ENCODE assay signal across 2 fruit fly cellular contexts in the genomic region with DNA sequence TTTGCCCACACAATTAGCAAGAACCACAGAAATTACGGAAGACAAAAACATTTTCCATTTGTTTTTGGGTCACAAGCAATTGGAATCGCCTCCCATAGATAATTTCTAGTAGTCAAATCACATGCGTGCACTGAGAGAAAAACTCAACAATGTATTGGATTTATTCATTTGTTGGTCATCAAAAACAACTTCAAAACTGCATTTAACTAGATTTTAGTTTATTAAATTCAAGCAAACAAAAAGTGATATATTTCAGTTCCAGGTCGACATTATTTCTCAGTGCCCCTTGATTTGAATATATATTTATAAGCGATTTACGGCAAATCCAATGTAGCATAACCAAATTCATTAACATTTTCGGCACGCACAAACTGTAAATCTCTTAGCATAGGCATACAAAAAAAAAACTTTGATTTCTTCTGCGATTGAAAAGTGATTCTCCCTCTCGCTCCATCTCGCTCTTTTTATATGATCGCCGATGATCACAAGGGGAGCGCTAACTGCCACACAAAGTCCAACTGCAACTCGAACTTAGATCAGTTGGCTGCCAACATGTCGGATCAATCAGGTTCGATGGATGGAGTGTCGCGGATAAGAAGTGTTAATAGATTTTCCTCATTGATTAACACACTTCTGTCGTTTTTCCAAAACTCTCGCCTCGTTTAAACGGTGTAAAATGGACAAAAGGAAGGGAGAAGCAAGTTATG.
A peak's percentile ranks its signal among the peaks of the same experiment; 100 is the strongest.
TF ChIP-seq lines count a peak whose summit lies in the region.

No protein-coding gene starts in this region.

TF ChIP-seq in whole organism, embryonic, 481 proteins besides CTCF, POLR2A, EP300 and RAD21 (continued from another document and continues in another):
- TF ChIP-seq Dip3 (GFP tag; optimal IDR thresholded peaks at IDR 0.05; lab: Kevin White, UChicago) (peak; percentile 8), CrebB (tag; optimal IDR thresholded peaks at IDR 0.05; lab: Kevin White, UChicago) (no peak), en (GFP tag; optimal IDR thresholded peaks at IDR 0.05; lab: Kevin White, UChicago) (no peak), Elba2 (GFP tag; optimal IDR thresholded peaks at IDR 0.05; lab: Kevin White, UChicago) (no peak), ham (GFP tag; IDR thresholded peaks at IDR 0.05; lab: Robert Waterston, UW) (no peak), dysf (GFP tag; IDR thresholded peaks at IDR 0.05; lab: Robert Waterston, UW) (peak; percentile 74), danr (GFP tag; IDR thresholded peaks at IDR 0.05; lab: Robert Waterston, UW) (no peak), CG14050 (GFP tag; IDR thresholded peaks at IDR 0.05; lab: Robert Waterston, UW) (no peak), psq (GFP tag; optimal IDR thresholded peaks at IDR 0.05; lab: Kevin White, UChicago) (no peak), chinmo (GFP tag; IDR thresholded peaks at IDR 0.05; lab: Robert Waterston, UW; ENCODE audit: partially characterized antibody) (no peak), Aef1 (GFP tag; IDR thresholded peaks at IDR 0.05; lab: Robert Waterston, UW) (peak; percentile 63; the same call in 2 of the 3 replicates), Lhr (GFP tag; optimal IDR thresholded peaks at IDR 0.05; lab: Kevin White, UChicago) (no peak), sqz (GFP tag; optimal IDR thresholded peaks at IDR 0.05; lab: Kevin White, UChicago) (peak; percentile 61), run (tag; optimal IDR thresholded peaks at IDR 0.05; lab: Kevin White, UChicago) (peak; percentile 42), Doc2 (GFP tag; IDR thresholded peaks at IDR 0.05; lab: Robert Waterston, UW) (no peak), pros (GFP tag; optimal IDR thresholded peaks at IDR 0.05; lab: Kevin White, UChicago) (no peak), croc (GFP tag; conservative IDR thresholded peaks at IDR 0.05; lab: Robert Waterston, UW) (peak; percentile 24; the same call in 1 of the 3 replicates), CG6654 (GFP tag; optimal IDR thresholded peaks at IDR 0.05; lab: Kevin White, UChicago) (peak; percentile 13), gfzf (GFP tag; optimal IDR thresholded peaks at IDR 0.05; lab: Kevin White, UChicago) (no peak), btn (GFP tag; optimal IDR thresholded peaks at IDR 0.05; lab: Kevin White, UChicago) (no peak), sim (GFP tag; IDR thresholded peaks at IDR 0.05; lab: Robert Waterston, UW) (no peak), Vsx1 (GFP tag; optimal IDR thresholded peaks at IDR 0.05; lab: Kevin White, UChicago) (peak; percentile 1), so (GFP tag; IDR thresholded peaks at IDR 0.05; lab: Robert Waterston, UW) (peak; percentile 71; the same call in 2 of the 3 replicates), hbn (GFP tag; IDR thresholded peaks at IDR 0.05; lab: Robert Waterston, UW; ENCODE audit: partially characterized antibody) (no peak), CG6854 (GFP tag; optimal IDR thresholded peaks at IDR 0.05; lab: Kevin White, UChicago) (no peak), Deaf1 (tag; optimal IDR thresholded peaks at IDR 0.05; lab: Kevin White, UChicago) (no peak), CG17186 (GFP tag; optimal IDR thresholded peaks at IDR 0.05; lab: Kevin White, UChicago) (no peak), yki (optimal IDR thresholded peaks at IDR 0.05; lab: Kevin White, UChicago) (no peak), aop (GFP tag; IDR thresholded peaks at IDR 0.05; lab: Robert Waterston, UW) (no peak), CG8281 (tag; optimal IDR thresholded peaks at IDR 0.05; lab: Kevin White, UChicago) (peak; percentile 33), eve (GFP tag; optimal IDR thresholded peaks at IDR 0.05; lab: Kevin White, UChicago) (peak in 1 of 2 experiments; percentile 80), Side (GFP tag; optimal IDR thresholded peaks at IDR 0.05; lab: Kevin White, UChicago) (peak; percentile 19), CG17802 (tag; optimal IDR thresholded peaks at IDR 0.05; lab: Kevin White, UChicago) (peak; percentile 4), CG9817 (tag; optimal IDR thresholded peaks at IDR 0.05; lab: Kevin White, UChicago) (peak; percentile 48), CG10366 (GFP tag; IDR thresholded peaks at IDR 0.05; lab: Robert Waterston, UW) (peak; percentile 44), oc (tag; optimal IDR thresholded peaks at IDR 0.05; lab: Kevin White, UChicago) (peak; percentile 37), gsb (GFP tag; IDR thresholded peaks at IDR 0.05; lab: Robert Waterston, UW) (no peak), CG4404 (GFP tag; IDR thresholded peaks at IDR 0.05; lab: Robert Waterston, UW) (no peak), chn (GFP tag; optimal IDR thresholded peaks at IDR 0.05; lab: Kevin White, UChicago) (peak; percentile 53), CoRest (tag; optimal IDR thresholded peaks at IDR 0.05; lab: Kevin White, UChicago) (peak; percentile 72), wdn (GFP tag; IDR thresholded peaks at IDR 0.05; lab: Robert Waterston, UW) (peak; percentile 54; the same call in 1 of the 2 replicates), CG14860 (GFP tag; IDR thresholded peaks at IDR 0.05; lab: Robert Waterston, UW; ENCODE audit: partially characterized antibody) (no peak), CG10462 (GFP tag; optimal IDR thresholded peaks at IDR 0.05; lab: Kevin White, UChicago) (peak; percentile 24), bcd (GFP tag; optimal IDR thresholded peaks at IDR 0.05; lab: Kevin White, UChicago) (peak; percentile 49), CG7372 (GFP tag; IDR thresholded peaks at IDR 0.05; lab: Robert Waterston, UW) (no peak), CG2120 (GFP tag; optimal IDR thresholded peaks at IDR 0.05; lab: Kevin White, UChicago) (peak; percentile 72), CG1792 (GFP tag; optimal IDR thresholded peaks at IDR 0.05; lab: Kevin White, UChicago) (peak; percentile 22), bowl (GFP tag; IDR thresholded peaks at IDR 0.05; lab: Robert Waterston, UW) (no peak), Drgx (GFP tag; IDR thresholded peaks at IDR 0.05; lab: Robert Waterston, UW) (peak; percentile 29; the same call in 1 of the 2 replicates), cg (GFP tag; optimal IDR thresholded peaks at IDR 0.05; lab: Kevin White, UChicago) (no peak), CG2199 (GFP tag; IDR thresholded peaks at IDR 0.05; lab: Robert Waterston, UW) (0 out of 3 replicates have a peak, but pooled peaks have one; percentile 21), CG18599 (GFP tag; optimal IDR thresholded peaks at IDR 0.05; lab: Kevin White, UChicago) (peak; percentile 44), CG5245 (GFP tag; optimal IDR thresholded peaks at IDR 0.05; lab: Kevin White, UChicago) (peak; percentile 13), CG30431 (GFP tag; optimal IDR thresholded peaks at IDR 0.05; lab: Kevin White, UChicago) (no peak), usp (GFP tag; optimal IDR thresholded peaks at IDR 0.05; lab: Kevin White, UChicago) (no peak), Gsc (GFP tag; IDR thresholded peaks at IDR 0.05; lab: Robert Waterston, UW) (no peak), Jarid2 (GFP tag; optimal IDR thresholded peaks at IDR 0.05; lab: Kevin White, UChicago) (no peak), gro (GFP tag; optimal IDR thresholded peaks at IDR 0.05; lab: Kevin White, UChicago) (peak; percentile 40), CG10543 (GFP tag; optimal IDR thresholded peaks at IDR 0.05; lab: Kevin White, UChicago) (no peak), Sin3A (optimal IDR thresholded peaks at IDR 0.05; lab: Kevin White, UChicago) (no peak), CG16779 (GFP tag; IDR thresholded peaks at IDR 0.05; lab: Robert Waterston, UW) (no peak), E2f1 (GFP tag; IDR thresholded peaks at IDR 0.05; lab: Robert Waterston, UW) (peak; percentile 38)

TF ChIP-seq in whole organism, prepupa, 60 proteins besides CTCF, POLR2A, EP300 and RAD21 (continued from another document):
- TF ChIP-seq Sox102F (GFP tag; optimal IDR thresholded peaks at IDR 0.05; lab: Kevin White, UChicago) (no peak), CG3032 (tag; optimal IDR thresholded peaks at IDR 0.05; lab: Kevin White, UChicago) (peak; percentile 40), CG10631 (GFP tag; optimal IDR thresholded peaks at IDR 0.05; lab: Kevin White, UChicago) (peak; percentile 29), cyc (GFP tag; optimal IDR thresholded peaks at IDR 0.05; lab: Kevin White, UChicago) (no peak), Smox (GFP tag; optimal IDR thresholded peaks at IDR 0.05; lab: Kevin White, UChicago) (no peak), CG8319 (GFP tag; optimal IDR thresholded peaks at IDR 0.05; lab: Kevin White, UChicago) (no peak), fd85E (GFP tag; optimal IDR thresholded peaks at IDR 0.05; lab: Kevin White, UChicago) (no peak), fd59A (GFP tag; optimal IDR thresholded peaks at IDR 0.05; lab: Kevin White, UChicago) (no peak), CG6808 (GFP tag; optimal IDR thresholded peaks at IDR 0.05; lab: Kevin White, UChicago) (no peak), topi (GFP tag; optimal IDR thresholded peaks at IDR 0.05; lab: Kevin White, UChicago) (peak; percentile 3), Eip78C (GFP tag; lab: Kevin White, UChicago) (peak; percentile 83), CG1621 (tag; optimal IDR thresholded peaks at IDR 0.05; lab: Kevin White, UChicago) (peak; percentile 1), Gug (GFP tag; IDR thresholded peaks at IDR 0.05; lab: Robert Waterston, UW) (peak; percentile 48; the same call in 1 of the 2 replicates), svp (GFP tag; lab: Kevin White, UChicago) (peak; percentile 65), esn (GFP tag; optimal IDR thresholded peaks at IDR 0.05; lab: Kevin White, UChicago) (peak; percentile 18), CG6276 (GFP tag; optimal IDR thresholded peaks at IDR 0.05; lab: Kevin White, UChicago) (peak; percentile 50), Met (GFP tag; optimal IDR thresholded peaks at IDR 0.05; lab: Kevin White, UChicago) (peak; percentile 35), Blimp-1 (GFP tag; optimal IDR thresholded peaks at IDR 0.05; lab: Kevin White, UChicago) (no peak), CG8632 (GFP tag; optimal IDR thresholded peaks at IDR 0.05; lab: Kevin White, UChicago) (no peak), dac (GFP tag; optimal IDR thresholded peaks at IDR 0.05; lab: Kevin White, UChicago) (no peak), CG8119 (GFP tag; IDR thresholded peaks at IDR 0.05; lab: Robert Waterston, UW) (peak; percentile 58; the same call in 2 of the 3 replicates), CG11762 (GFP tag; optimal IDR thresholded peaks at IDR 0.05; lab: Kevin White, UChicago; ENCODE audit: insufficient read depth) (no peak), lz (GFP tag; optimal IDR thresholded peaks at IDR 0.05; lab: Kevin White, UChicago) (no peak), CG15336 (GFP tag; IDR thresholded peaks at IDR 0.05; lab: Robert Waterston, UW) (peak; percentile 61), Sox14 (GFP tag; optimal IDR thresholded peaks at IDR 0.05; lab: Kevin White, UChicago) (peak; percentile 33), CG34406 (GFP tag; optimal IDR thresholded peaks at IDR 0.05; lab: Kevin White, UChicago) (no peak), CG4318 (GFP tag; optimal IDR thresholded peaks at IDR 0.05; lab: Kevin White, UChicago) (peak; percentile 23), Ets21C (GFP tag; optimal IDR thresholded peaks at IDR 0.05; lab: Kevin White, UChicago) (no peak), dsx (GFP tag; optimal IDR thresholded peaks at IDR 0.05; lab: Kevin White, UChicago; ENCODE audit: poor library complexity, severe bottlenecking) (no peak), Hr39 (GFP tag; optimal IDR thresholded peaks at IDR 0.05; lab: Kevin White, UChicago) (peak; percentile 5), salr (GFP tag; optimal IDR thresholded peaks at IDR 0.05; lab: Kevin White, UChicago) (no peak), CG31627 (GFP tag; optimal IDR thresholded peaks at IDR 0.05; lab: Kevin White, UChicago) (peak; percentile 17), Sox15 (GFP tag; optimal IDR thresholded peaks at IDR 0.05; lab: Kevin White, UChicago) (no peak), Lpt (GFP tag; optimal IDR thresholded peaks at IDR 0.05; lab: Kevin White, UChicago) (no peak), CG6854 (GFP tag; optimal IDR thresholded peaks at IDR 0.05; lab: Kevin White, UChicago) (no peak), CG6792 (GFP tag; optimal IDR thresholded peaks at IDR 0.05; lab: Kevin White, UChicago) (no peak), CG32006 (GFP tag; optimal IDR thresholded peaks at IDR 0.05; lab: Kevin White, UChicago) (peak; percentile 64), CG9139 (GFP tag; optimal IDR thresholded peaks at IDR 0.05; lab: Kevin White, UChicago) (no peak), ss (GFP tag; optimal IDR thresholded peaks at IDR 0.05; lab: Kevin White, UChicago) (no peak)
